Worm (Caenorhabditis elegans) whole organism, L1 larva: Measurements from ENCODE around the gene M02G9.4.
A peak's percentile ranks its signal among the peaks of the same experiment; 100 is the strongest.

Source experiments
- C04F5.9 ChIP-seq: sonication (generic microtip); optimal IDR thresholded peaks from 2 replicates; lab custom pipeline; 2016; ENCODE audit warnings: missing genetic modification characterization, missing compliant biosample characterization
- C16A3.4 ChIP-seq: fragments of 150-350 bp; optimal IDR thresholded peaks from 2 replicates; lab custom pipeline; 2014; ENCODE audit warnings: missing biosample characterization, missing genetic modification characterization
- C34B4.2 ChIP-seq: sonication (generic microtip); optimal IDR thresholded peaks from 2 replicates; lab custom pipeline; 2017; ENCODE audit warnings: mild to moderate bottlenecking, missing genetic modification characterization, missing compliant biosample characterization
- F16B12.6 ChIP-seq: fragments of 150-350 bp; optimal IDR thresholded peaks from 2 replicates; lab custom pipeline; 2014; ENCODE audit warnings: missing biosample characterization, missing genetic modification characterization
- Y116A8C.19 ChIP-seq: sonication (generic microtip); optimal IDR thresholded peaks from 2 replicates; lab custom pipeline; 2016; ENCODE audit warnings: missing compliant biosample characterization, missing genetic modification characterization, borderline replicate concordance
- aly-2 ChIP-seq: fragments of 150-350 bp; optimal IDR thresholded peaks from 2 replicates; lab custom pipeline; 2014; ENCODE audit warnings: missing biosample characterization, missing genetic modification characterization
- ama-1 ChIP-seq: fragments of 150-350 bp; optimal IDR thresholded peaks from 2 replicates; lab custom pipeline; 2014
- blmp-1 ChIP-seq: fragments of 150-350 bp; optimal IDR thresholded peaks from 2 replicates; lab custom pipeline; 2014; ENCODE audit warnings: missing biosample characterization, missing genetic modification characterization
- ceh-63 ChIP-seq: fragments of 200-800 bp; sonication (Bioruptor generic); optimal IDR thresholded peaks from 2 replicates; lab custom pipeline; 2018; ENCODE audit warnings: mild to moderate bottlenecking, missing genetic modification characterization, missing compliant biosample characterization
- dpl-1 ChIP-seq, 3 experiments: fragments of 150-350 bp in 2 of 3; sonication (generic microtip) in 1 of 3; optimal IDR thresholded peaks; 2 replicates each; lab custom pipeline; 2014 to 2017; ENCODE audit warnings: missing biosample characterization in 3 of 3, missing genetic modification characterization in 3 of 3, missing genetic modification reagents in 3 of 3
- dsc-1 ChIP-seq: sonication (generic microtip); optimal IDR thresholded peaks from 2 replicates; lab custom pipeline; 2016; ENCODE audit warnings: mild to moderate bottlenecking, missing genetic modification characterization, missing compliant biosample characterization
- efl-1 ChIP-seq, 4 experiments: fragments of 150-350 bp; optimal IDR thresholded peaks in 3 of 4; peaks in 1 of 4; 1 replicate in 1 of 4; 2 replicates in 3 of 4; lab custom pipeline; 2014; ENCODE audit warnings: missing biosample characterization in 2 of 4, missing genetic modification characterization in 2 of 4, missing genetic modification reagents in 2 of 4
- efl-3 ChIP-seq: fragments of 200-800 bp; sonication (Bioruptor generic); optimal IDR thresholded peaks from 2 replicates; lab custom pipeline; 2018; ENCODE audit warnings: mild to moderate bottlenecking, missing genetic modification characterization, missing compliant biosample characterization
- elt-2 ChIP-seq: sonication (generic microtip); optimal IDR thresholded peaks from 2 replicates; lab custom pipeline; 2016; ENCODE audit warnings: missing genetic modification characterization, mild to moderate bottlenecking, inconsistent platforms, missing compliant biosample characterization, missing genetic modification reagents
- fkh-10 ChIP-seq: sonication (generic microtip); optimal IDR thresholded peaks from 2 replicates; lab custom pipeline; 2017; ENCODE audit warnings: missing biosample characterization, missing genetic modification reagents, missing genetic modification characterization
- grh-1 ChIP-seq: fragments of 200-800 bp; sonication (Bioruptor generic); IDR thresholded peaks from 2 replicates; pipeline ENCODE4 v1.3.6; 2022; ENCODE audit warnings: missing genetic modification reagents, missing genetic modification characterization, missing compliant biosample characterization
- hlh-4 ChIP-seq: sonication (generic microtip); optimal IDR thresholded peaks from 2 replicates; lab custom pipeline; 2016; ENCODE audit warnings: mild to moderate bottlenecking, missing genetic modification characterization, missing compliant biosample characterization
- irx-1 ChIP-seq: sonication (generic microtip); optimal IDR thresholded peaks from 2 replicates; lab custom pipeline; 2016; ENCODE audit warnings: missing genetic modification characterization, missing compliant biosample characterization
- lin-35 ChIP-seq, 2 experiments: fragments of 150-350 bp; optimal IDR thresholded peaks; 2 replicates each; lab custom pipeline; 2014; ENCODE audit warnings: missing biosample characterization in 2 of 2, missing genetic modification characterization in 2 of 2, missing genetic modification reagents in 2 of 2
- lin-39 ChIP-seq: fragments of 150-350 bp; optimal IDR thresholded peaks from 2 replicates; lab custom pipeline; 2014; ENCODE audit warnings: missing biosample characterization, missing genetic modification reagents, missing genetic modification characterization
- lir-3 ChIP-seq: sonication (generic microtip); optimal IDR thresholded peaks from 2 replicates; lab custom pipeline; 2016; ENCODE audit warnings: mild to moderate bottlenecking, missing genetic modification characterization, moderate library complexity, missing compliant biosample characterization; ENCODE audit not compliant: poor library complexity
- lsy-2 ChIP-seq, 2 experiments: fragments of 150-350 bp; optimal IDR thresholded peaks; 2 replicates each; lab custom pipeline; 2014; ENCODE audit warnings: missing biosample characterization in 2 of 2, missing genetic modification characterization in 2 of 2
- mab-9 ChIP-seq: fragments of 200-800 bp; sonication (Bioruptor generic); IDR thresholded peaks from 2 replicates; pipeline ENCODE4 v1.3.6; 2022; ENCODE audit warnings: missing genetic modification reagents, missing genetic modification characterization, missing compliant biosample characterization
- mef-2 ChIP-seq: fragments of 150-350 bp; optimal IDR thresholded peaks from 2 replicates; lab custom pipeline; 2014; ENCODE audit warnings: missing biosample characterization, missing genetic modification characterization
- nhr-12 ChIP-seq: sonication (generic microtip); optimal IDR thresholded peaks from 2 replicates; lab custom pipeline; 2017; ENCODE audit warnings: missing biosample characterization, missing genetic modification characterization
- nhr-19 ChIP-seq: fragments of 200-800 bp; sonication (Bioruptor generic); conservative IDR thresholded peaks from 2 replicates; pipeline ENCODE4 v1.3.6; 2022; ENCODE audit warnings: missing genetic modification characterization, missing compliant biosample characterization
- nhr-237 ChIP-seq: fragments of 150-350 bp; optimal IDR thresholded peaks from 2 replicates; lab custom pipeline; 2014; ENCODE audit warnings: missing biosample characterization, missing genetic modification characterization
- nhr-76 ChIP-seq: sonication (generic microtip); optimal IDR thresholded peaks from 2 replicates; lab custom pipeline; 2017; ENCODE audit warnings: missing biosample characterization, missing genetic modification characterization
- nhr-77 ChIP-seq: fragments of 150-350 bp; optimal IDR thresholded peaks from 2 replicates; lab custom pipeline; 2014; ENCODE audit warnings: missing biosample characterization, missing genetic modification characterization
- nhr-90 ChIP-seq: sonication (generic microtip); optimal IDR thresholded peaks from 2 replicates; lab custom pipeline; 2016; ENCODE audit warnings: mild to moderate bottlenecking, missing genetic modification characterization, missing compliant biosample characterization; ENCODE audit not compliant: poor library complexity
- pax-3 ChIP-seq: fragments of 200-800 bp; sonication (Bioruptor generic); optimal IDR thresholded peaks from 2 replicates; lab custom pipeline; 2018; ENCODE audit warnings: mild to moderate bottlenecking, missing genetic modification characterization, moderate library complexity, missing compliant biosample characterization
- snpc-4 ChIP-seq: fragments of 150-350 bp; optimal IDR thresholded peaks from 2 replicates; lab custom pipeline; 2014; ENCODE audit warnings: missing biosample characterization, missing genetic modification characterization
- sup-37 ChIP-seq: fragments of 200-800 bp; sonication (Bioruptor generic); optimal IDR thresholded peaks from 2 replicates; lab custom pipeline; 2018; ENCODE audit warnings: mild to moderate bottlenecking, missing genetic modification characterization, missing compliant biosample characterization
- swsn-7 ChIP-seq: sonication (generic microtip); optimal IDR thresholded peaks from 2 replicates; lab custom pipeline; 2016; ENCODE audit warnings: missing genetic modification characterization, missing compliant biosample characterization
- tlp-1 ChIP-seq: fragments of 150-350 bp; optimal IDR thresholded peaks from 2 replicates; lab custom pipeline; 2014; ENCODE audit warnings: missing biosample characterization, missing genetic modification characterization
- unc-30 ChIP-seq: sonication (generic microtip); optimal IDR thresholded peaks from 2 replicates; lab custom pipeline; 2017; ENCODE audit warnings: missing biosample characterization, missing genetic modification characterization
- vab-15 ChIP-seq: sonication (generic microtip); optimal IDR thresholded peaks from 2 replicates; lab custom pipeline; 2017; ENCODE audit warnings: missing genotype, mild to moderate bottlenecking, missing genetic modification characterization, missing compliant biosample characterization
- ztf-11 ChIP-seq, 2 experiments: sonication (generic microtip); optimal IDR thresholded peaks; 2 replicates each; lab custom pipeline; 2016 to 2017; ENCODE audit warnings: missing genetic modification characterization in 2 of 2, missing biosample characterization in 1 of 2, missing compliant biosample characterization in 1 of 2
- ztf-4 ChIP-seq: fragments of 150-350 bp; optimal IDR thresholded peaks from 2 replicates; lab custom pipeline; 2014; ENCODE audit warnings: missing biosample characterization, missing genetic modification characterization

M02G9.4 gene

ce11 chrII:10317007-10317406, at the start of gene M02G9.4:
TSS of gene M02G9.4 (plus strand) at chrII:10317307.
- no peak for TF ChIP-seq nhr-76 (tag; lab: Kevin White, UChicago)
- TF ChIP-seq aly-2: no peak
- no peak for TF ChIP-seq ama-1 (lab: Kevin White, UChicago)
- no peak for TF ChIP-seq nhr-12
- no peak for TF ChIP-seq C04F5.9 (tag; lab: Kevin White, UChicago)
- TF ChIP-seq ztf-4 (tag; lab: Kevin White, UChicago): no peak
- TF ChIP-seq irx-1: no peak
- TF ChIP-seq blmp-1 (tag; lab: Kevin White, UChicago): no peak
- TF ChIP-seq dsc-1 (tag; lab: Kevin White, UChicago): no peak
- no peak for TF ChIP-seq lin-35 (GFP tag; optimal IDR thresholded peaks at IDR 0.05; lab: Kevin White, UChicago)
- TF ChIP-seq, all 84 proteins: peak for 0

- TF ChIP-seq efl-3: no peak
- TF ChIP-seq nhr-77: no peak
- TF ChIP-seq pax-3: no peak
- TF ChIP-seq elt-2 (tag; lab: Kevin White, UChicago): no peak
- no peak for TF ChIP-seq ceh-63
Measured at ce11 chrII:10270052-10270451, 47.1 kb upstream of the M02G9.4 start, which contains the start of gene F54B3.2. TSS of gene F54B3.2 (minus strand) at chrII:10270152.

ce11 chrII:10271093-10271492, 46.0 kb upstream of the M02G9.4 start, which contains the start of gene F54B3.4:
TSS of gene F54B3.4 (minus strand) at chrII:10271193.
- TF ChIP-seq nhr-90 (tag; lab: Kevin White, UChicago) (no peak), dsc-1 (tag; lab: Kevin White, UChicago) (no peak), lin-39 (no peak), pax-3 (no peak), irx-1 (no peak), fkh-10 (no peak), grh-1 (no peak), lir-3 (tag; lab: Kevin White, UChicago) (no peak), sup-37 (GFP tag; lab: Kevin White, UChicago) (no peak), mef-2 (no peak), Y116A8C.19 (tag; lab: Kevin White, UChicago) (no peak), nhr-12 (no peak)

- TF ChIP-seq nhr-237 (tag; lab: Kevin White, UChicago): no peak
- TF ChIP-seq snpc-4 (tag; lab: Kevin White, UChicago): no peak
- TF ChIP-seq nhr-19: no peak
- TF ChIP-seq C34B4.2 (tag; lab: Kevin White, UChicago): no peak
- TF ChIP-seq swsn-7 (tag; lab: Kevin White, UChicago): no peak
- no peak for TF ChIP-seq unc-30 (tag; lab: Kevin White, UChicago)
- TF ChIP-seq tlp-1 (tag; lab: Kevin White, UChicago): no peak
- no peak for TF ChIP-seq F16B12.6 (tag; lab: Kevin White, UChicago)
- TF ChIP-seq dpl-1 (GFP tag; optimal IDR thresholded peaks at IDR 0.05; lab: Kevin White, UChicago): no peak
- TF ChIP-seq hlh-4 (tag; lab: Kevin White, UChicago): no peak
- no peak for TF ChIP-seq elt-2 (tag; lab: Kevin White, UChicago)
- no peak for TF ChIP-seq sup-37 (GFP tag; lab: Kevin White, UChicago)
- TF ChIP-seq ztf-11 (tag; optimal IDR thresholded peaks at IDR 0.05; lab: Kevin White, UChicago): no peak
- TF ChIP-seq ztf-4 (tag; lab: Kevin White, UChicago): no peak
- no peak for TF ChIP-seq mef-2
- no peak for TF ChIP-seq C16A3.4 (tag; lab: Kevin White, UChicago)
- TF ChIP-seq, all 84 proteins: peak for 0
Measured at ce11 chrII:10279561-10279960, 37.5 kb upstream of the M02G9.4 start, which contains the start of gene ZK971.1. TSS of gene ZK971.1 (minus strand) at chrII:10279661.

ce11 chrII:10281674-10282073, 35.4 kb upstream of the M02G9.4 start:
- TF ChIP-seq efl-1 (optimal IDR thresholded peaks at IDR 0.05; lab: Kevin White, UChicago) (no peak), efl-1 (GFP tag; optimal IDR thresholded peaks at IDR 0.05 in 1 of 2; lab: Kevin White, UChicago) (peak in 1 of 2 experiments; percentile 58), elt-2 (tag; lab: Kevin White, UChicago) (peak; percentile 72), vab-15 (tag; lab: Kevin White, UChicago) (no peak), lin-35 (GFP tag; optimal IDR thresholded peaks at IDR 0.05; lab: Kevin White, UChicago) (peak in 1 of 2 experiments; percentile 12), lsy-2 (tag; optimal IDR thresholded peaks at IDR 0.05; lab: Kevin White, UChicago) (no peak), mab-9 (GFP tag; lab: Robert Waterston, UW) (no peak)
